Worm (Caenorhabditis elegans) whole organism, late embryonic: ENCODE measurements around the gene suox-1.

Experiments used
- C38D4.7 ChIP-seq: fragments of 200-800 bp; sonication (Bioruptor generic); optimal IDR thresholded peaks from 2 replicates; lab custom pipeline; 2018; ENCODE audit warnings: mild to moderate bottlenecking, missing genetic modification characterization, moderate library complexity, missing compliant biosample characterization
- K02D7.2 ChIP-seq: sonication (generic microtip); optimal IDR thresholded peaks from 2 replicates; lab custom pipeline; 2017; ENCODE audit warnings: mild to moderate bottlenecking, missing genetic modification characterization, missing compliant biosample characterization
- K09A11.1 ChIP-seq: sonication (generic microtip); optimal IDR thresholded peaks from 2 replicates; lab custom pipeline; 2017; ENCODE audit warnings: antibody characterized with exemption, mild to moderate bottlenecking, missing genetic modification characterization, missing compliant biosample characterization; ENCODE audit not compliant: insufficient read depth
- T23F11.4 ChIP-seq: fragments of 200-800 bp; sonication (Bioruptor generic); optimal IDR thresholded peaks from 2 replicates; lab custom pipeline; 2018; ENCODE audit warnings: mild to moderate bottlenecking, missing genetic modification characterization, missing compliant biosample characterization
- Y22D7AL.16 ChIP-seq: sonication (generic microtip); optimal IDR thresholded peaks from 2 replicates; lab custom pipeline; 2016; ENCODE audit warnings: missing genetic modification characterization, missing compliant biosample characterization
- ahr-1 ChIP-seq: sonication (generic microtip); optimal IDR thresholded peaks from 2 replicates; lab custom pipeline; 2016; ENCODE audit warnings: missing genetic modification characterization, missing compliant biosample characterization
- ama-1 ChIP-seq: fragments of 150-350 bp; optimal IDR thresholded peaks from 2 replicates; lab custom pipeline; 2014
- ceh-18 ChIP-seq: sonication (generic microtip); optimal IDR thresholded peaks from 2 replicates; lab custom pipeline; 2016; ENCODE audit warnings: missing genetic modification characterization, missing compliant biosample characterization
- ceh-19 ChIP-seq: fragments of 200-800 bp; sonication (Bioruptor generic); optimal IDR thresholded peaks from 2 replicates; lab custom pipeline; 2018; ENCODE audit warnings: mild to moderate bottlenecking, missing genetic modification characterization, missing compliant biosample characterization
- ceh-2 ChIP-seq: sonication (generic microtip); optimal IDR thresholded peaks from 2 replicates; lab custom pipeline; 2016; ENCODE audit warnings: missing genotype, missing genetic modification characterization, missing compliant biosample characterization
- ceh-24 ChIP-seq: sonication (generic microtip); optimal IDR thresholded peaks from 2 replicates; lab custom pipeline; 2016; ENCODE audit warnings: mild to moderate bottlenecking, missing genetic modification characterization, missing compliant biosample characterization
- ceh-31 ChIP-seq: sonication (generic microtip); optimal IDR thresholded peaks from 2 replicates; lab custom pipeline; 2016; ENCODE audit warnings: missing genetic modification characterization, missing compliant biosample characterization
- ceh-34 ChIP-seq: sonication (generic microtip); optimal IDR thresholded peaks from 2 replicates; lab custom pipeline; 2016; ENCODE audit warnings: mild to moderate bottlenecking, missing genetic modification characterization, missing compliant biosample characterization
- ceh-48 ChIP-seq: sonication (generic microtip); optimal IDR thresholded peaks from 2 replicates; lab custom pipeline; 2016; ENCODE audit warnings: missing genetic modification characterization, inconsistent platforms, missing compliant biosample characterization
- ceh-6 ChIP-seq: fragments of 200-800 bp; sonication (Bioruptor generic); optimal IDR thresholded peaks from 2 replicates; lab custom pipeline; 2018; ENCODE audit warnings: mild to moderate bottlenecking, missing genetic modification characterization, missing compliant biosample characterization
- che-1 ChIP-seq: sonication (generic microtip); optimal IDR thresholded peaks from 2 replicates; lab custom pipeline; 2016; ENCODE audit warnings: mild to moderate bottlenecking, missing genetic modification characterization, missing compliant biosample characterization
- dmd-4 ChIP-seq: sonication (generic microtip); optimal IDR thresholded peaks from 2 replicates; lab custom pipeline; 2016; ENCODE audit warnings: borderline replicate concordance, missing genetic modification characterization, missing compliant biosample characterization
- dve-1 ChIP-seq: sonication (generic microtip); optimal IDR thresholded peaks from 2 replicates; lab custom pipeline; 2017; ENCODE audit warnings: antibody characterized with exemption, mild to moderate bottlenecking, missing genetic modification characterization, missing compliant biosample characterization
- eyg-1 ChIP-seq: sonication (generic microtip); optimal IDR thresholded peaks from 2 replicates; lab custom pipeline; 2016; ENCODE audit warnings: missing genotype, missing genetic modification characterization, missing compliant biosample characterization
- gmeb-2 ChIP-seq: sonication (generic microtip); optimal IDR thresholded peaks from 2 replicates; lab custom pipeline; 2016; ENCODE audit warnings: missing genetic modification characterization, inconsistent platforms, missing compliant biosample characterization
- hlh-15 ChIP-seq: sonication (generic microtip); optimal IDR thresholded peaks from 2 replicates; lab custom pipeline; 2016; ENCODE audit warnings: missing genetic modification characterization, missing compliant biosample characterization
- hlh-30 ChIP-seq: sonication (generic microtip); optimal IDR thresholded peaks from 2 replicates; lab custom pipeline; 2017; ENCODE audit warnings: antibody characterized with exemption, missing genetic modification characterization, missing compliant biosample characterization; ENCODE audit not compliant: insufficient read depth
- lin-11 ChIP-seq: fragments of 200-800 bp; sonication (Bioruptor generic); optimal IDR thresholded peaks from 2 replicates; lab custom pipeline; 2018; ENCODE audit warnings: mild to moderate bottlenecking, missing genetic modification characterization, missing compliant biosample characterization
- madf-2 ChIP-seq: sonication (generic microtip); optimal IDR thresholded peaks from 2 replicates; lab custom pipeline; 2017; ENCODE audit warnings: missing genetic modification characterization, missing compliant biosample characterization
- mec-3 ChIP-seq: sonication (generic microtip); optimal IDR thresholded peaks from 2 replicates; lab custom pipeline; 2016; ENCODE audit warnings: borderline replicate concordance, missing genetic modification characterization, missing compliant biosample characterization
- nfya-1 ChIP-seq: sonication (generic microtip); optimal IDR thresholded peaks from 2 replicates; lab custom pipeline; 2017; ENCODE audit warnings: missing genetic modification characterization, mild to moderate bottlenecking, missing compliant biosample characterization, antibody characterized with exemption, moderate library complexity
- nhr-11 ChIP-seq: fragments of 150-350 bp; optimal IDR thresholded peaks from 2 replicates; lab custom pipeline; 2014; ENCODE audit warnings: missing biosample characterization, missing genetic modification characterization
- nhr-232 ChIP-seq: sonication (generic microtip); optimal IDR thresholded peaks from 2 replicates; lab custom pipeline; 2016; ENCODE audit warnings: missing genetic modification characterization, missing compliant biosample characterization
- pax-1 ChIP-seq: fragments of 150-350 bp; optimal IDR thresholded peaks from 2 replicates; lab custom pipeline; 2014; ENCODE audit warnings: missing biosample characterization, missing genetic modification characterization
- pha-4 ChIP-seq: fragments of 150-350 bp; optimal IDR thresholded peaks from 2 replicates; lab custom pipeline; 2018; ENCODE audit warnings: missing biosample characterization, missing genetic modification reagents, missing genetic modification characterization
- ref-2 ChIP-seq: sonication (generic microtip); optimal IDR thresholded peaks from 2 replicates; lab custom pipeline; 2016; ENCODE audit warnings: missing genetic modification characterization, missing compliant biosample characterization
- rnt-1 ChIP-seq: sonication (generic microtip); optimal IDR thresholded peaks from 2 replicates; lab custom pipeline; 2016; ENCODE audit warnings: missing genetic modification characterization, missing compliant biosample characterization
- sdc-2 ChIP-seq: sonication (generic microtip); optimal IDR thresholded peaks from 2 replicates; lab custom pipeline; 2016; ENCODE audit warnings: missing genotype, missing genetic modification characterization, missing compliant biosample characterization
- sox-2 ChIP-seq: fragments of 200-800 bp; sonication (Bioruptor generic); IDR thresholded peaks from 2 replicates; pipeline ENCODE4 v1.3.6; 2022; ENCODE audit warnings: missing genetic modification reagents, missing genetic modification characterization, missing compliant biosample characterization
- sox-4 ChIP-seq: sonication (generic microtip); optimal IDR thresholded peaks from 2 replicates; lab custom pipeline; 2017; ENCODE audit warnings: mild to moderate bottlenecking, missing genetic modification characterization, inconsistent platforms, missing compliant biosample characterization
- syd-9 ChIP-seq: sonication (generic microtip); optimal IDR thresholded peaks from 2 replicates; lab custom pipeline; 2016; ENCODE audit warnings: mild to moderate bottlenecking, missing genetic modification characterization, moderate library complexity, missing compliant biosample characterization
- unc-42 ChIP-seq: sonication (generic microtip); optimal IDR thresholded peaks from 2 replicates; lab custom pipeline; 2016; ENCODE audit warnings: missing genotype, missing genetic modification characterization, missing compliant biosample characterization
- unc-86 ChIP-seq: sonication (generic microtip); optimal IDR thresholded peaks from 2 replicates; lab custom pipeline; 2016; ENCODE audit warnings: missing genetic modification characterization, missing compliant biosample characterization
- ztf-16 ChIP-seq: sonication (generic microtip); optimal IDR thresholded peaks from 2 replicates; lab custom pipeline; 2017; ENCODE audit warnings: missing genetic modification characterization, missing compliant biosample characterization

The suox-1 gene

DNA sequence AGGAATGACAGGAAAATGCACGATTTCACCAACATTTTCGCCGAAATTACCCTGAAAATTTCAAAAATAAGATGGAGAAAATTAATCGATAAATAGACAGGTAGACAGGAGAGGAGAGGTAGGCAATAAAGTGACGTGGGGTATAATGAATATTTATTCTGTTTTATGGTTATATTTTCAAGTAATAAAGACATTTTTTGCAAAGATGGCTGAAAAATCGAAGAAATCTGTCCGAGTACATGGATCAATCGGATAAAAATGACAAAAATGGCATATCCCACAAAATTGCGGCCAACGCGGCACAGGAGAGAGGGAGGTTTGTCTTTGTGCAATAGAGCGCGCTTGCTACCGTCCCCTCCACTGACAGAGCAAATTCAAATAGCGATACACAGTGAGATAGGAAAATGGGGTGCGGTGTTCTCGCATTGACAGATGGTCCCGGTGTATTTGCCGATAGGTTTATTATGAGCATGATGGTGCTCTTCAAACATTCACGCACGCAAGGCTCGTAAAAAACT lies 10.5 kb downstream of the suox-1 start, which contains the start of gene zipt-7.2:
Gene zipt-7.2, minus strand, starts transcription at position 51 of the 518 bp plus-strand sequence.
- no peak for TF ChIP-seq nhr-11 (tag; lab: Kevin White, UChicago)
- TF ChIP-seq ceh-48 (tag; lab: Kevin White, UChicago) = no peak
- TF ChIP-seq mec-3 = no peak
- peak; percentile 48 for TF ChIP-seq ceh-31 (tag; lab: Kevin White, UChicago)
- peak; percentile 51 for TF ChIP-seq nfya-1 (tag; lab: Kevin White, UChicago)
- peak; percentile 25 for TF ChIP-seq rnt-1 (tag; lab: Kevin White, UChicago)

DNA sequence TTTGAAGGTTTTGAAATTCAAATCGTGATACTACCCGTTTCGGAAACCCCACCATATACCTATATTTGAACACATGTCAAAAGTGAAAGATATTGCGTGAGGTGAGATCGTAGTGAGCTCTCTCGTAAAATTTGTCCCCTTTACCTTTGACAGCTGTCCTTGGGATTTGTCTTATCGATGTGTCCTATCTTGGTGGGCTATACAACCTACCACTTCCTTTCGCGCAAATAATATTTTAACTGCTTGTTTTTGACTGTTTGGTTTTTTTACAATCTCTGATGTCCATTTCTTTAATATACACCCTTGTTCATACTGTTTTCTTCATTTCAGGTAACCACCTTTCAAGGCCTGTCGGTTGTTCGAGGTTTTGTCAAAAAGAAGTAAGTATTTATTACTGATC lies 12.3 kb downstream of the suox-1 start, which contains the start of gene eat-20:
Gene eat-20, plus strand, starts transcription at position 331 of the 400 bp plus-strand sequence.
- no peak for TF ChIP-seq nhr-11 (tag; lab: Kevin White, UChicago)

DNA sequence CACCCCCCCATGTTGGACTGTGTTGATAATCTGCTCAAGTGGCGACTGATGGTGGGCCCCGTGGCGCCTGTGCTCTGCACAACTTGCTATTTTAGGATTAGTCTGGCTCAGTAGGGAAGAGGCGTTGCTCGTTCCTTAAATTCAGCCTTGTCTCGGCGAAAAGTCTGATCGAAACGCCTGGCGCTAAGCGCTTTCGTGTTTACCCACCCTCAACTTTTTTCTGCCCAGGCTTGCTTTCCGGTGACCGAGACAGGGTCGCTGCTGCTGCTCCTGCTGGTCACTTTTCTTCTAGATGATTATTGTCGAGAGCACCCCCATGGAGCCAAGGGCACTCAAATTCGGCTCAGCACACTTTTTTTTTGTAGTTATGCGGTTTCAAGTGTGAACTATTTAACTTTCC lies 17.2 kb downstream of the suox-1 start:
- TF ChIP-seq ceh-31 (tag; lab: Kevin White, UChicago) (no peak), sdc-2 (tag; lab: Kevin White, UChicago) (no peak), gmeb-2 (tag; lab: Kevin White, UChicago) (no peak), ahr-1 (no peak), nhr-232 (tag; lab: Kevin White, UChicago) (no peak), ceh-19 (GFP tag; lab: Kevin White, UChicago) (no peak), hlh-15 (tag; lab: Kevin White, UChicago) (no peak), unc-86 (no peak), sox-2 (GFP tag; lab: Robert Waterston, UW) (no peak), che-1 (tag; lab: Kevin White, UChicago) (no peak), pha-4 (tag; lab: Kevin White, UChicago) (no peak), dve-1 (tag; lab: Kevin White, UChicago) (no peak), Y22D7AL.16 (tag; lab: Kevin White, UChicago) (no peak), ceh-6 (GFP tag; lab: Kevin White, UChicago) (no peak), K09A11.1 (tag; lab: Kevin White, UChicago) (no peak), ceh-24 (tag; lab: Kevin White, UChicago) (no peak), dmd-4 (tag; lab: Kevin White, UChicago) (no peak), syd-9 (tag; lab: Kevin White, UChicago) (no peak), ztf-16 (tag; lab: Kevin White, UChicago) (no peak)

DNA sequence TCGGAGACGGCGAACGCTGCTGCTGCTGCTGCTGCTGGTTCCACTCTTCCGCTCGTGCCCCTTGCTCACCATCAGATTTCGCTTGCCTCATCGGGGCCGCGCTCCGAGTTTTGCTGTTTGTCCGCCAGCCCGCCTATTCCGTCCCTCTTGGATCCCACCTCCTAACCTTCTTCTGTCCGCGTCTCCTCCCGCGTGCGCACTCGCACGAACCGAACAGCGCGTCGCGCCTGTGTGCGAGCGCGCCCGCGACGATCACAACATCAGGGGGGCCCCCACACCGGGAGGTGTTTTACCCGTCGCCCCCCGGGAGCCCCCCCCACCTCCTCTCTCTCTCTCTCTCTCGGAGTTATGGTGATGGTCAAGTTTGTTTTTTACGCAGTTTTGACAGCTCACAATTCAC lies 18.4 kb downstream of the suox-1 start:
- TF ChIP-seq sox-4 (tag; lab: Kevin White, UChicago) (peak; percentile 19), pax-1 (tag; lab: Kevin White, UChicago) (no peak), ceh-18 (tag; lab: Kevin White, UChicago) (no peak)
- TF ChIP-seq, all 69 proteins: peak for 1

DNA sequence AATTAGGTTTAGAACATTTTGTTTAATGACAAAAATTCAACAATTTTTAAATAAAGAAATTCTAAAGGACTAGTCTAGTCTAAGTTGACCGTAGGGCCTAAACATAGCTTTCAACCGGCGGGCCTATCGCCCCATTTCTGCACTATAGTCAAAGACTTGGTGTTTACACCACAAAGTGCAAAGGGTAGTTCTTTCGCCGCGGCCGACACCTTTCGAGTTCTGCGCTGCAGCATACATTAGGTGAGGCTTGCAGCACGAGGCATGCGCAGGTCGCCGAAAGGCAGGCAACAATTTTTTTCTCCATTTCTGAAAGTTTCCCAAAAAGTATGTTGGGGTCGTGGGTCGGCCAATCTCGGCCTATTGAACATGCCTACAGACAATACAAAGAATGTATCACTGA lies 31.1 kb downstream of the suox-1 start:
- TF ChIP-seq ceh-34 (tag; lab: Kevin White, UChicago) = no peak
- no peak for TF ChIP-seq ceh-48 (tag; lab: Kevin White, UChicago)
- no peak for TF ChIP-seq eyg-1
- TF ChIP-seq K02D7.2 (tag; lab: Kevin White, UChicago) = no peak
- no peak for TF ChIP-seq C38D4.7 (GFP tag; lab: Kevin White, UChicago)
- no peak for TF ChIP-seq hlh-30 (tag; lab: Kevin White, UChicago)
- TF ChIP-seq che-1 (tag; lab: Kevin White, UChicago) = no peak
- no peak for TF ChIP-seq lin-11 (tag; lab: Kevin White, UChicago)
- no peak for TF ChIP-seq ref-2 (tag; lab: Kevin White, UChicago)
- TF ChIP-seq ahr-1 = no peak
- TF ChIP-seq ceh-2 (tag; lab: Kevin White, UChicago) = no peak
- no peak for TF ChIP-seq sox-2 (GFP tag; lab: Robert Waterston, UW)
- no peak for TF ChIP-seq T23F11.4 (GFP tag; lab: Kevin White, UChicago)
- no peak for TF ChIP-seq K09A11.1 (tag; lab: Kevin White, UChicago)
- TF ChIP-seq ceh-24 (tag; lab: Kevin White, UChicago) = no peak
- TF ChIP-seq madf-2 = no peak
- TF ChIP-seq unc-42 (tag; lab: Kevin White, UChicago) = no peak
- no peak for TF ChIP-seq ceh-19 (GFP tag; lab: Kevin White, UChicago)
- TF ChIP-seq dmd-4 (tag; lab: Kevin White, UChicago) = no peak
- no peak for TF ChIP-seq ama-1 (lab: Kevin White, UChicago)
- TF ChIP-seq, all 69 proteins: peak for 0
